Worm (Caenorhabditis elegans): Measurements from ENCODE around the gene tmem-135.

tmem-135 gene

ce11 chrX:4635643-4636042, 37.9 kb upstream of the tmem-135 start (continued):
- no peak for TF ChIP-seq ceh-82 (tag; optimal IDR thresholded peaks at IDR 0.05)
- peak; percentile 43 for TF ChIP-seq unc-55 (GFP tag; optimal IDR thresholded peaks at IDR 0.05)
- no peak for TF ChIP-seq skn-1 (tag; optimal IDR thresholded peaks at IDR 0.05)

ce11 chrX:4636143-4636542, 37.4 kb upstream of the tmem-135 start:
- peak; percentile 29 for TF ChIP-seq sma-9 (GFP tag; optimal IDR thresholded peaks at IDR 0.05)
- no peak for TF ChIP-seq sma-9 (tag; optimal IDR thresholded peaks at IDR 0.05)
- TF ChIP-seq fos-1 (tag; optimal IDR thresholded peaks at IDR 0.05), result peak; percentile 47
- TF ChIP-seq crh-2 (tag; optimal IDR thresholded peaks at IDR 0.05), result no peak

- TF ChIP-seq mab-5 (tag; optimal IDR thresholded peaks at IDR 0.05) (no peak), elt-1 (tag; optimal IDR thresholded peaks at IDR 0.05) (no peak), nhr-6 (tag; optimal IDR thresholded peaks at IDR 0.05) (no peak), skn-1 (tag; optimal IDR thresholded peaks at IDR 0.05) (no peak), mbf-1 (tag; optimal IDR thresholded peaks at IDR 0.05) (no peak), ztf-11 (tag; optimal IDR thresholded peaks at IDR 0.05) (no peak), aly-2 (tag; optimal IDR thresholded peaks at IDR 0.05) (no peak), blmp-1 (tag; optimal IDR thresholded peaks at IDR 0.05; ENCODE audit: insufficient read depth) (no peak), lin-11 (tag; optimal IDR thresholded peaks at IDR 0.05) (no peak), fos-1 (tag; optimal IDR thresholded peaks at IDR 0.05) (no peak), dmd-4 (tag; optimal IDR thresholded peaks at IDR 0.05) (no peak)
These were observed 36.7 kb upstream of the tmem-135 start, which contains the start of gene hosl-1 for ce11 chrX:4636821-4637220. Gene hosl-1 (plus strand): TSS chrX:4637121.

- TF ChIP-seq R02D3.7 (tag; optimal IDR thresholded peaks at IDR 0.05) (no peak), mdl-1 (tag; optimal IDR thresholded peaks at IDR 0.05) (no peak), nhr-25 (tag; optimal IDR thresholded peaks at IDR 0.05) (no peak), ztf-1 (GFP tag; conservative IDR thresholded peaks at IDR 0.05) (no peak), zag-1 (tag; optimal IDR thresholded peaks at IDR 0.05) (no peak), lin-13 (GFP tag; optimal IDR thresholded peaks at IDR 0.05) (no peak), sma-3 (GFP tag; optimal IDR thresholded peaks at IDR 0.05) (no peak), lsy-2 (tag; optimal IDR thresholded peaks at IDR 0.05) (no peak), unc-55 (GFP tag; optimal IDR thresholded peaks at IDR 0.05) (no peak), nhr-12 (tag; optimal IDR thresholded peaks at IDR 0.05) (no peak), C34F6.9 (tag; optimal IDR thresholded peaks at IDR 0.05) (no peak), nhr-6 (tag; optimal IDR thresholded peaks at IDR 0.05) (no peak), aly-2 (tag; optimal IDR thresholded peaks at IDR 0.05) (no peak), gmeb-1 (tag; optimal IDR thresholded peaks at IDR 0.05) (no peak)
These were observed 26.4 kb upstream of the tmem-135 start, which contains the start of gene C46C11.4 for ce11 chrX:4647104-4647503. Gene C46C11.4 (minus strand): TSS chrX:4647204.

ce11 chrX:4649097-4649496, 24.4 kb upstream of the tmem-135 start, which contains the start of gene ent-5:
Gene ent-5 (minus strand): TSS chrX:4649197.
- TF ChIP-seq nhr-10 (tag; optimal IDR thresholded peaks at IDR 0.05) (no peak), unc-55 (GFP tag; optimal IDR thresholded peaks at IDR 0.05) (no peak), sma-3 (GFP tag; optimal IDR thresholded peaks at IDR 0.05) (no peak), ceh-16 (tag; optimal IDR thresholded peaks at IDR 0.05) (no peak), nhr-6 (tag; optimal IDR thresholded peaks at IDR 0.05) (no peak), blmp-1 (tag; optimal IDR thresholded peaks at IDR 0.05; ENCODE audit: insufficient read depth) (no peak), zag-1 (tag; optimal IDR thresholded peaks at IDR 0.05) (no peak)

- no peak for TF ChIP-seq mab-5 (tag; optimal IDR thresholded peaks at IDR 0.05)
- TF ChIP-seq C34F6.9 (tag; optimal IDR thresholded peaks at IDR 0.05), result no peak
- no peak for TF ChIP-seq zag-1 (tag; optimal IDR thresholded peaks at IDR 0.05)
- no peak for TF ChIP-seq nhr-129 (tag; optimal IDR thresholded peaks at IDR 0.05)
- no peak for TF ChIP-seq nhr-6 (tag; optimal IDR thresholded peaks at IDR 0.05)
- TF ChIP-seq egl-27 (tag; optimal IDR thresholded peaks at IDR 0.05), result no peak
- no peak for TF ChIP-seq unc-55 (GFP tag; optimal IDR thresholded peaks at IDR 0.05)
- no peak for TF ChIP-seq nhr-21 (tag; optimal IDR thresholded peaks at IDR 0.05)
- TF ChIP-seq aly-2 (tag; optimal IDR thresholded peaks at IDR 0.05), result no peak
- no peak for TF ChIP-seq nhr-11 (tag; optimal IDR thresholded peaks at IDR 0.05)
These were observed 22.1 kb upstream of the tmem-135 start for ce11 chrX:4651428-4651827.

Measured in whole organism, L2 larva.